Fruit fly (Drosophila melanogaster) whole organism, embryonic: ENCODE measurements around the gene Nepl21.

Source experiments
- CG31388 ChIP-seq: fragments of 200-800 bp; sonication (Bioruptor generic); optimal IDR thresholded peaks from 2 replicates; lab custom pipeline; 2016; ENCODE audit warnings: missing biosample characterization, missing genetic modification characterization
- Hsf ChIP-seq: fragments of 200-800 bp; sonication (Bioruptor generic); optimal IDR thresholded peaks from 3 replicates; lab custom pipeline; 2016; ENCODE audit warnings: missing biosample characterization, missing genetic modification characterization
- Med ChIP-seq: fragments of 200-800 bp; sonication (Bioruptor generic); peaks from one replicate; lab custom pipeline; 2016; ENCODE audit warnings: missing biosample characterization, missing genetic modification characterization, mild to moderate bottlenecking, inconsistent platforms, moderate library complexity
- crp ChIP-seq, 2 experiments: fragments of 200-800 bp; sonication (Bioruptor generic); optimal IDR thresholded peaks; 2 replicates in 1 of 2; 3 replicates in 1 of 2; lab custom pipeline; 2017; ENCODE audit warnings: missing biosample characterization in 2 of 2, missing genetic modification characterization in 2 of 2, mild to moderate bottlenecking in 1 of 2, moderate library complexity in 1 of 2

DNA sequence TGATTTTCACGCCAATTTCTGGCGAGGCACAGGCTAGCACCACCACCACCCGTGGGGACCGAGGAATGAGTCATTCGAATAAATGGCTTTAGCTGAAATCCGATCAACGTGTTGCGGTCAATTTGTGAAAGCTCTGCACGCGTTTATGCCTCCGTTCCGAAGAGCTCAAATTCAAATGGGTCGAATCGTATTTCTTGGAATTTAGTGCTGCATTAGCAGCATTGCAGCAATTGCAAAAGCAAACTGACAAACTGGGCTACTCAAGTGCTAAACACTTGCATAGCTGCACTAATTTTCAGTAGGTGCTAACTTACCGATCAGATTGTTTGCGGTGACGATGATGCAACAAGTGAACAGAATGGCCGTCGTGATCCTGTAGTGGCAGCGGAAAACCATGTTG lies 26.7 kb upstream of the Nepl21 start:
- TF ChIP-seq CG31388 (no peak), Hsf (GFP tag; lab: Kevin White, UChicago) (no peak), crp (GFP tag; optimal IDR thresholded peaks at IDR 0.05; lab: Kevin White, UChicago) (no peak), Med (GFP tag; lab: Kevin White, UChicago) (no peak)
